Worm (Caenorhabditis elegans) whole organism, dauer: ENCODE results near the gene bbs-4.

Experiments used
- unc-62 ChIP-seq: sonication (generic microtip); optimal IDR thresholded peaks from 2 replicates; lab custom pipeline; 2017; ENCODE audit warnings: missing biosample characterization, missing genetic modification reagents, missing genetic modification characterization

Gene bbs-4

ce11 chrIII:9612097-9612496 is at the start of gene bbs-4:
Gene bbs-4, minus strand, starts transcription at chrIII:9612197.
- no peak for TF ChIP-seq unc-62 (GFP tag; lab: Kevin White, UChicago)

- no peak for TF ChIP-seq unc-62 (GFP tag; lab: Kevin White, UChicago)
Measured at ce11 chrIII:9661119-9661518, 49.1 kb upstream of the bbs-4 start.

ce11 chrIII:9658569-9658968 is 46.6 kb upstream of the bbs-4 start:
- TF ChIP-seq unc-62 (GFP tag; lab: Kevin White, UChicago), result no peak

ce11 chrIII:9655802-9656201 is 43.8 kb upstream of the bbs-4 start, which contains the start of gene C15H7.4:
Gene C15H7.4, minus strand, starts transcription at chrIII:9655902.
- TF ChIP-seq unc-62 (GFP tag; lab: Kevin White, UChicago), result no peak

- no peak for TF ChIP-seq unc-62 (GFP tag; lab: Kevin White, UChicago)
Measured at ce11 chrIII:9651871-9652270, 39.9 kb upstream of the bbs-4 start, which contains the start of gene C15H7.3. Gene C15H7.3, minus strand, starts transcription at chrIII:9651971.

ce11 chrIII:9646440-9647021 is 34.5 kb upstream of the bbs-4 start:
- TF ChIP-seq unc-62 (GFP tag; lab: Kevin White, UChicago), result no peak

ce11 chrIII:9645099-9645498 is 33.1 kb upstream of the bbs-4 start:
- TF ChIP-seq unc-62 (GFP tag; lab: Kevin White, UChicago), result no peak

- no peak for TF ChIP-seq unc-62 (GFP tag; lab: Kevin White, UChicago)
Measured at ce11 chrIII:9642110-9642509, 30.1 kb upstream of the bbs-4 start.

- no peak for TF ChIP-seq unc-62 (GFP tag; lab: Kevin White, UChicago)
Measured at ce11 chrIII:9639281-9640050, 27.5 kb upstream of the bbs-4 start.

ce11 chrIII:9638159-9638754 is 26.3 kb upstream of the bbs-4 start:
- TF ChIP-seq unc-62 (GFP tag; lab: Kevin White, UChicago), result no peak

- no peak for TF ChIP-seq unc-62 (GFP tag; lab: Kevin White, UChicago)
Measured at ce11 chrIII:9637016-9637415, 25.0 kb upstream of the bbs-4 start, which contains the start of gene gei-13. Gene gei-13, minus strand, starts transcription at chrIII:9637116.

ce11 chrIII:9631117-9631655 is 19.2 kb upstream of the bbs-4 start, which contains the start of gene ubc-7:
Gene ubc-7, minus strand, starts transcription at chrIII:9631167.
- no peak for TF ChIP-seq unc-62 (GFP tag; lab: Kevin White, UChicago)

ce11 chrIII:9629855-9630254 is 17.9 kb upstream of the bbs-4 start, which contains the start of gene rpac-19:
Gene rpac-19, minus strand, starts transcription at chrIII:9629885.
- no peak for TF ChIP-seq unc-62 (GFP tag; lab: Kevin White, UChicago)

ce11 chrIII:9629054-9629453 is 17.1 kb upstream of the bbs-4 start, which contains the start of gene tbg-1:
Gene tbg-1, minus strand, starts transcription at chrIII:9629154.
- TF ChIP-seq unc-62 (GFP tag; lab: Kevin White, UChicago), result no peak

- TF ChIP-seq unc-62 (GFP tag; lab: Kevin White, UChicago), result no peak
Measured at ce11 chrIII:9626602-9627001, 14.6 kb upstream of the bbs-4 start.

- TF ChIP-seq unc-62 (GFP tag; lab: Kevin White, UChicago), result no peak
Measured at ce11 chrIII:9623460-9623859, 11.5 kb upstream of the bbs-4 start.
